Worm (Caenorhabditis elegans) whole organism, young adult: ENCODE data around the gene T25B9.9.
"Not testable (repeated sequence)": the region's sequence is repeated elsewhere in the genome, so short reads cannot be mapped to it uniquely, and the experiment has no call there.

Experiments used
- B0336.3 ChIP-seq: fragments of 200-800 bp; sonication (Bioruptor generic); IDR thresholded peaks from 2 replicates; pipeline ENCODE4 v1.3.6; 2022; ENCODE audit warnings: missing genetic modification characterization, missing compliant biosample characterization
- C17E4.6 ChIP-seq: fragments of 200-800 bp; sonication (Bioruptor generic); IDR thresholded peaks from 2 replicates; pipeline ENCODE4 v1.3.6; 2022; ENCODE audit warnings: missing genetic modification reagents, missing genetic modification characterization, missing compliant biosample characterization
- F23B12.7 ChIP-seq: sonication (generic microtip); optimal IDR thresholded peaks from 2 replicates; lab custom pipeline; 2017; ENCODE audit warnings: missing genetic modification characterization, mild to moderate bottlenecking, missing compliant biosample characterization, antibody characterized with exemption, moderate library complexity; ENCODE audit not compliant: insufficient read depth
- F55B11.4 ChIP-seq: sonication (generic microtip); optimal IDR thresholded peaks from 2 replicates; lab custom pipeline; 2016; ENCODE audit warnings: missing compliant biosample characterization, missing genetic modification characterization, borderline replicate concordance; ENCODE audit not compliant: insufficient read depth
- T26A5.8 ChIP-seq: sonication (generic microtip); optimal IDR thresholded peaks from 2 replicates; lab custom pipeline; 2016; ENCODE audit warnings: missing genetic modification characterization, missing compliant biosample characterization
- akir-1 ChIP-seq: fragments of 200-800 bp; sonication (Bioruptor generic); optimal IDR thresholded peaks from 2 replicates; lab custom pipeline; 2018; ENCODE audit warnings: mild to moderate bottlenecking, missing genetic modification characterization, moderate library complexity, missing compliant biosample characterization
- aptf-3 ChIP-seq: fragments of 200-800 bp; sonication (Bioruptor generic); IDR thresholded peaks from 2 replicates; pipeline ENCODE4 v1.3.6; 2022; ENCODE audit warnings: missing genetic modification characterization, missing compliant biosample characterization
- athp-1 ChIP-seq: sonication (generic microtip); optimal IDR thresholded peaks from 2 replicates; lab custom pipeline; 2017; ENCODE audit warnings: mild to moderate bottlenecking, missing genetic modification characterization, missing compliant biosample characterization
- attf-5 ChIP-seq: fragments of 200-800 bp; sonication (Bioruptor generic); optimal IDR thresholded peaks from 2 replicates; lab custom pipeline; 2018; ENCODE audit warnings: mild to moderate bottlenecking, missing genetic modification characterization, missing compliant biosample characterization
- bed-1 ChIP-seq: fragments of 200-800 bp; sonication (Bioruptor generic); IDR thresholded peaks from 2 replicates; pipeline ENCODE4 v1.3.6; 2022; ENCODE audit warnings: missing genetic modification reagents, missing genetic modification characterization, missing compliant biosample characterization
- bed-2 ChIP-seq: fragments of 200-800 bp; sonication (Bioruptor generic); IDR thresholded peaks from 2 replicates; pipeline ENCODE4 v1.3.6; 2022; ENCODE audit warnings: missing genetic modification reagents, missing genetic modification characterization, missing compliant biosample characterization
- cebp-1 ChIP-seq, 2 experiments: fragments of 200-800 bp in 1 of 2; sonication (Bioruptor generic) in 1 of 2; sonication (generic microtip) in 1 of 2; IDR thresholded peaks in 1 of 2; optimal IDR thresholded peaks in 1 of 2; 2 replicates each; pipeline versions ENCODE4 v1.3.6 to Lab custom; 2017 to 2022; ENCODE audit warnings: missing compliant biosample characterization in 2 of 2, missing genetic modification characterization in 2 of 2, mild to moderate bottlenecking in 1 of 2, missing genetic modification reagents in 1 of 2, moderate library complexity in 1 of 2
- ceh-58 ChIP-seq: fragments of 200-800 bp; sonication (Bioruptor generic); IDR thresholded peaks from 2 replicates; pipeline ENCODE4 v1.3.6; 2022; ENCODE audit warnings: missing genetic modification characterization, missing compliant biosample characterization
- efl-1 ChIP-seq: fragments of 150-350 bp; optimal IDR thresholded peaks from 2 replicates; lab custom pipeline; 2014; ENCODE audit warnings: missing biosample characterization, missing genetic modification reagents, missing genetic modification characterization
- egl-44 ChIP-seq: fragments of 200-800 bp; sonication (Bioruptor generic); IDR thresholded peaks from 2 replicates; pipeline ENCODE4 v1.3.6; 2022; ENCODE audit warnings: missing genetic modification reagents, missing genetic modification characterization, missing compliant biosample characterization
- ets-4 ChIP-seq: fragments of 200-800 bp; sonication (Bioruptor generic); optimal IDR thresholded peaks from 2 replicates; lab custom pipeline; 2018; ENCODE audit warnings: mild to moderate bottlenecking, missing genetic modification characterization, missing compliant biosample characterization
- gei-17 ChIP-seq: fragments of 200-800 bp; sonication (Bioruptor generic); optimal IDR thresholded peaks from 2 replicates; lab custom pipeline; 2018; ENCODE audit warnings: mild to moderate bottlenecking, missing genetic modification characterization, missing compliant biosample characterization
- him-1 ChIP-seq: sonication (generic microtip); optimal IDR thresholded peaks from 2 replicates; lab custom pipeline; 2016; ENCODE audit warnings: missing genotype, missing genetic modification reagents, missing genetic modification characterization, missing compliant biosample characterization
- hlh-12 ChIP-seq: sonication (generic microtip); optimal IDR thresholded peaks from 2 replicates; lab custom pipeline; 2016; ENCODE audit warnings: missing genetic modification characterization, missing compliant biosample characterization
- lin-26 ChIP-seq: fragments of 200-800 bp; sonication (Bioruptor generic); IDR thresholded peaks from 2 replicates; pipeline ENCODE4 v1.3.6; 2022; ENCODE audit warnings: missing genetic modification reagents, missing genetic modification characterization, missing compliant biosample characterization
- lin-35 ChIP-seq, 3 experiments: fragments of 150-350 bp in 2 of 3; sonication (generic microtip) in 1 of 3; optimal IDR thresholded peaks; 2 replicates each; lab custom pipeline; 2014 to 2018; ENCODE audit warnings: missing biosample characterization in 3 of 3, missing genetic modification characterization in 3 of 3, missing genetic modification reagents in 3 of 3
- lsy-27 ChIP-seq: sonication (generic microtip); optimal IDR thresholded peaks from 2 replicates; lab custom pipeline; 2017; ENCODE audit warnings: missing genetic modification characterization, mild to moderate bottlenecking, missing compliant biosample characterization, antibody characterized with exemption, missing genotype, borderline replicate concordance; ENCODE audit not compliant: insufficient read depth
- nfya-2 ChIP-seq: fragments of 200-800 bp; sonication (Bioruptor generic); IDR thresholded peaks from 2 replicates; pipeline ENCODE4 v1.3.6; 2022; ENCODE audit warnings: missing genetic modification reagents, missing genetic modification characterization, missing compliant biosample characterization
- nfyb-1 ChIP-seq: fragments of 200-800 bp; sonication (Bioruptor generic); IDR thresholded peaks from 2 replicates; pipeline ENCODE4 v1.3.6; 2022; ENCODE audit warnings: missing genetic modification reagents, missing genetic modification characterization, missing compliant biosample characterization
- nhr-27 ChIP-seq: fragments of 200-800 bp; sonication (Bioruptor generic); optimal IDR thresholded peaks from 2 replicates; lab custom pipeline; 2018; ENCODE audit warnings: mild to moderate bottlenecking, missing genetic modification characterization, moderate library complexity, missing compliant biosample characterization
- nhr-90 ChIP-seq: sonication (generic microtip); optimal IDR thresholded peaks from 2 replicates; lab custom pipeline; 2016; ENCODE audit warnings: missing genotype, mild to moderate bottlenecking, missing genetic modification characterization, missing compliant biosample characterization
- rec-8 ChIP-seq, 2 experiments: sonication (generic microtip); optimal IDR thresholded peaks; 2 replicates each; lab custom pipeline; 2016; ENCODE audit warnings: mild to moderate bottlenecking in 2 of 2, missing genetic modification characterization in 2 of 2, missing genetic modification reagents in 2 of 2, missing genotype in 2 of 2, missing biosample characterization in 1 of 2, missing compliant biosample characterization in 1 of 2, moderate library complexity in 1 of 2
- snpc-1.1 ChIP-seq: sonication (generic microtip); optimal IDR thresholded peaks from 2 replicates; lab custom pipeline; 2017; ENCODE audit warnings: missing genetic modification characterization, mild to moderate bottlenecking, missing compliant biosample characterization, antibody characterized with exemption, moderate library complexity, missing genotype, missing genetic modification reagents; ENCODE audit not compliant: insufficient read depth
- snpc-4 ChIP-seq, 5 experiments: fragments of 150-350 bp in 1 of 5; sonication (generic microtip) in 4 of 5; optimal IDR thresholded peaks; 2 replicates each; lab custom pipeline; 2014 to 2018; ENCODE audit warnings: missing genetic modification characterization in 5 of 5, missing biosample characterization in 3 of 5, antibody characterized with exemption in 2 of 5, mild to moderate bottlenecking in 2 of 5, missing compliant biosample characterization in 2 of 5, missing genotype in 2 of 5, moderate library complexity in 2 of 5, missing genetic modification reagents in 1 of 5
- somi-1 ChIP-seq: fragments of 200-800 bp; sonication (Bioruptor generic); optimal IDR thresholded peaks from 2 replicates; lab custom pipeline; 2018; ENCODE audit warnings: mild to moderate bottlenecking, missing genetic modification characterization, missing compliant biosample characterization
- sptf-2 ChIP-seq: fragments of 200-800 bp; sonication (Bioruptor generic); optimal IDR thresholded peaks from 2 replicates; lab custom pipeline; 2018; ENCODE audit warnings: mild to moderate bottlenecking, missing genetic modification characterization, missing compliant biosample characterization
- xnd-1 ChIP-seq: sonication (generic microtip); optimal IDR thresholded peaks from 2 replicates; lab custom pipeline; 2016; ENCODE audit warnings: missing genotype, missing genetic modification reagents, missing genetic modification characterization, missing compliant biosample characterization
- zfh-2 ChIP-seq: fragments of 200-800 bp; sonication (Bioruptor generic); conservative IDR thresholded peaks from 2 replicates; pipeline ENCODE4 v1.3.6; 2022; ENCODE audit warnings: missing genetic modification reagents, missing genetic modification characterization, missing compliant biosample characterization
- ztf-28 ChIP-seq: fragments of 200-800 bp; sonication (Bioruptor generic); IDR thresholded peaks from 2 replicates; pipeline ENCODE4 v1.3.6; 2022; ENCODE audit warnings: missing genetic modification reagents, missing genetic modification characterization, missing compliant biosample characterization
- ztf-3 ChIP-seq: fragments of 200-800 bp; sonication (Bioruptor generic); optimal IDR thresholded peaks from 2 replicates; lab custom pipeline; 2018; ENCODE audit warnings: mild to moderate bottlenecking, missing genetic modification characterization, missing compliant biosample characterization

The T25B9.9 gene

DNA sequence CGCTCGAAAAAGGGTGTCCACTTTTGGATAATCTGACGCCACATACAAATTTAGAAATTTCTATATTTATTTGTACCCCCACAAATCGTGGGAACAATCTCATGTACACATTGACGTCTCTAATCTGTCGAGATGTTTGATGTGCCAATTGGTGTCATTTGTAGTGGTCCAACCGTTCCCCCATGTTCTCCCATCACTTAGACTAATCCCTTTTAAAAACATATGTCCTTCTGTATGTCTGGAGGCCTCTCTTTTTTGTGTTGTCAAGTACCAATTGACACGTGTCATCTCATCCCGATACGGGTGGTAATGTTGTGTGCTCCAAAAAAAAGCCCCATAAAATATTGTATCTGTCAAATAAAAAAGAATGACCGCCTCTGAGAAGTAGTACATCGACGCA lies 24.1 kb upstream of the T25B9.9 start:
- TF ChIP-seq efl-1 (GFP tag; lab: Kevin White, UChicago) (no peak), athp-1 (tag; lab: Kevin White, UChicago) (no peak), F55B11.4 (no peak), C17E4.6 (GFP tag; lab: Robert Waterston, UW) (no peak), B0336.3 (GFP tag; lab: Robert Waterston, UW) (no peak), gei-17 (GFP tag; lab: Kevin White, UChicago) (no peak), ztf-3 (no peak), T26A5.8 (tag; lab: Kevin White, UChicago) (no peak), ceh-58 (no peak), ets-4 (no peak), rec-8 (tag; optimal IDR thresholded peaks at IDR 0.05; lab: Kevin White, UChicago) (no peak), hlh-12 (tag; lab: Kevin White, UChicago) (no peak)
- TF ChIP-seq, all 124 proteins: peak for 0

ce11 chrIV:10750041-10750440 lies 19.4 kb upstream of the T25B9.9 start, which contains the start of gene T25B9.1:
Gene T25B9.1, minus strand, starts transcription at chrIV:10750141.
- TF ChIP-seq akir-1 (GFP tag; lab: Kevin White, UChicago) = no peak
- no peak for TF ChIP-seq attf-5
- TF ChIP-seq snpc-4 (GFP tag; optimal IDR thresholded peaks at IDR 0.05; lab: Kevin White, UChicago) = no peak
- TF ChIP-seq snpc-4 (tag; optimal IDR thresholded peaks at IDR 0.05; lab: Kevin White, UChicago) = no peak
- no peak for TF ChIP-seq cebp-1 (GFP tag; IDR thresholded peaks at IDR 0.05; lab: Robert Waterston, UW)
- no peak for TF ChIP-seq cebp-1 (tag; optimal IDR thresholded peaks at IDR 0.05; lab: Kevin White, UChicago)
- no peak for TF ChIP-seq sptf-2 (GFP tag; lab: Kevin White, UChicago)
- TF ChIP-seq somi-1 (GFP tag; lab: Kevin White, UChicago) = no peak
- no peak for TF ChIP-seq egl-44 (GFP tag; lab: Robert Waterston, UW)
- no peak for TF ChIP-seq xnd-1 (tag; lab: Kevin White, UChicago)
- no peak for TF ChIP-seq nfya-2 (GFP tag; lab: Robert Waterston, UW)
- no peak for TF ChIP-seq him-1
- no peak for TF ChIP-seq bed-1 (GFP tag; lab: Robert Waterston, UW)
- TF ChIP-seq ztf-28 = no peak
- TF ChIP-seq zfh-2 (GFP tag; lab: Robert Waterston, UW) = no peak
- no peak for TF ChIP-seq snpc-1.1 (tag; lab: Kevin White, UChicago)

DNA sequence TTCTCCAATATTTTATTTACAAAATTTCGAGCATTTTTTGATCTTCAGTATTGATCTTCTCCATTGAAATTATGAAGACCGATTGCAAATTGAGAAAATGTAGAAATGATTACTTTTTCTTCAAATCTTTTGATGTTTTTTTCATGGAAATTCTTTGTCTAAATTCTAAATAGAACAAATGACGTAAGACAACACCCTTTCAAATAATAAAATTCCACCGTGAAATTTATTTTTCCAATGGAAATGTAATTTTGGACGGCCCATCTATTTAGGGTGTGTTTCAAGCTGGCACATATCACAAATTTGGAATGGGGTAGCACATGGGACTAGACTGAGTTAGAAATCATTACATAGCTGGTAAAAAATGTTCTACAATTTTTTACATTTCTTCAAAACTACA lies 17.7 kb upstream of the T25B9.9 start, which contains the start of gene T25B9.2:
Gene T25B9.2, minus strand, starts transcription at position 101 of the 400 bp plus-strand sequence.
- TF ChIP-seq bed-2; aptf-3 (GFP tag; lab: Robert Waterston, UW); F23B12.7: not testable (repeated sequence)

- TF ChIP-seq lin-26 (GFP tag; lab: Robert Waterston, UW) (no peak), nhr-27 (tag; lab: Kevin White, UChicago) (no peak), athp-1 (tag; lab: Kevin White, UChicago) (no peak), lin-35 (GFP tag; optimal IDR thresholded peaks at IDR 0.05; lab: Kevin White, UChicago) (no peak), nfyb-1 (GFP tag; lab: Robert Waterston, UW) (no peak), lsy-27 (no peak), C17E4.6 (GFP tag; lab: Robert Waterston, UW) (no peak), ceh-58 (no peak), nhr-90 (tag; lab: Kevin White, UChicago) (no peak)
These were observed 14.8 kb upstream of the T25B9.9 start, which contains the start of gene T25B9.5 for ce11 chrIV:10754685-10755084. Gene T25B9.5, minus strand, starts transcription at chrIV:10754785.
